Fruit fly (Drosophila melanogaster) whole organism, embryonic: ENCODE data around the gene Nse1.
A peak's percentile ranks its signal among the peaks of the same experiment; 100 is the strongest.

ENCODE experiments used
- Aef1 ChIP-seq: fragments of 200-800 bp; sonication (Bioruptor generic); IDR thresholded peaks from 3 replicates; pipeline ENCODE4 v1.3.6; 2022; ENCODE audit warnings: missing biosample characterization, missing genetic modification characterization
- Asciz ChIP-seq: fragments of 200-800 bp; sonication (Bioruptor generic); optimal IDR thresholded peaks from 2 replicates; lab custom pipeline; 2017; ENCODE audit warnings: missing biosample characterization, mild to moderate bottlenecking, missing genetic modification characterization, missing genetic modification reagents
- Atf-2 ChIP-seq: fragments of 200-800 bp; sonication (Bioruptor generic); optimal IDR thresholded peaks from 2 replicates; lab custom pipeline; 2016; ENCODE audit warnings: missing biosample characterization, missing genetic modification characterization
- Atf6 ChIP-seq: fragments of 200-800 bp; sonication (Bioruptor generic); IDR thresholded peaks from 2 replicates; pipeline ENCODE4 v1.3.6; 2022; ENCODE audit warnings: missing biosample characterization, missing genetic modification characterization
- BEAF-32 ChIP-seq: fragments of 200-800 bp; sonication (Bioruptor generic); optimal IDR thresholded peaks from 3 replicates; lab custom pipeline; 2017; ENCODE audit warnings: missing biosample characterization, missing genetic modification characterization, mild to moderate bottlenecking, moderate library complexity, missing genetic modification reagents
- C15 ChIP-seq: fragments of 200-800 bp; sonication (Bioruptor generic); IDR thresholded peaks from 3 replicates; pipeline ENCODE4 v1.3.6; 2022; ENCODE audit warnings: missing biosample characterization, missing genetic modification characterization
- CG10543 ChIP-seq: fragments of 200-800 bp; sonication (Bioruptor generic); optimal IDR thresholded peaks from 3 replicates; lab custom pipeline; 2017; ENCODE audit warnings: missing biosample characterization, mild to moderate bottlenecking, missing genetic modification characterization, moderate library complexity
- CG10565 ChIP-seq: fragments of 200-800 bp; sonication (Bioruptor generic); optimal IDR thresholded peaks from 3 replicates; lab custom pipeline; 2016; ENCODE audit warnings: missing biosample characterization, mild to moderate bottlenecking, missing genetic modification characterization
- CG11723 ChIP-seq: fragments of 200-800 bp; sonication (Bioruptor generic); optimal IDR thresholded peaks from 2 replicates; lab custom pipeline; 2017; ENCODE audit warnings: missing biosample characterization, mild to moderate bottlenecking, missing genetic modification characterization
- CG13287 ChIP-seq: fragments of 200-800 bp; sonication (Bioruptor generic); IDR thresholded peaks from 2 replicates; pipeline ENCODE4 v1.3.6; 2022; ENCODE audit warnings: missing biosample characterization, missing genetic modification characterization; ENCODE audit not compliant: partially characterized antibody
- CG13894 ChIP-seq: fragments of 200-800 bp; sonication (Bioruptor generic); optimal IDR thresholded peaks from 3 replicates; lab custom pipeline; 2018; ENCODE audit warnings: missing biosample characterization, mild to moderate bottlenecking, missing genetic modification characterization, moderate library complexity
- CG14710 ChIP-seq: fragments of 200-800 bp; sonication (Bioruptor generic); optimal IDR thresholded peaks from 3 replicates; lab custom pipeline; 2019; ENCODE audit warnings: missing biosample characterization, mild to moderate bottlenecking, missing genetic modification characterization, moderate library complexity
- CG15011 ChIP-seq: fragments of 200-800 bp; sonication (Bioruptor generic); optimal IDR thresholded peaks from 3 replicates; lab custom pipeline; 2018; ENCODE audit warnings: missing biosample characterization, mild to moderate bottlenecking, missing genetic modification characterization
- CG15696 ChIP-seq: fragments of 200-800 bp; sonication (Bioruptor generic); optimal IDR thresholded peaks from 2 replicates; lab custom pipeline; 2019; ENCODE audit warnings: missing biosample characterization, mild to moderate bottlenecking, missing genetic modification characterization, moderate library complexity
- CG17361 ChIP-seq: fragments of 200-800 bp; sonication (Bioruptor generic); IDR thresholded peaks from 3 replicates; pipeline ENCODE4 v1.3.6; 2022; ENCODE audit warnings: missing biosample characterization, missing genetic modification characterization
- CG1792 ChIP-seq: fragments of 200-800 bp; sonication (Bioruptor generic); optimal IDR thresholded peaks from 2 replicates; lab custom pipeline; 2016; ENCODE audit warnings: missing biosample characterization, missing genetic modification characterization
- CG18011 ChIP-seq: fragments of 200-800 bp; sonication (Bioruptor generic); optimal IDR thresholded peaks from 2 replicates; lab custom pipeline; 2017; ENCODE audit warnings: missing biosample characterization, missing genetic modification characterization, mild to moderate bottlenecking, moderate library complexity, missing genotype
- CG1832 ChIP-seq: fragments of 200-800 bp; sonication (Bioruptor generic); optimal IDR thresholded peaks from 2 replicates; lab custom pipeline; 2017; ENCODE audit warnings: missing biosample characterization, mild to moderate bottlenecking, missing genetic modification characterization, inconsistent platforms
- CG2199 ChIP-seq: fragments of 200-800 bp; sonication (Bioruptor generic); IDR thresholded peaks from 3 replicates; pipeline ENCODE4 v1.3.6; 2022; ENCODE audit warnings: missing biosample characterization, missing genetic modification characterization
- CG3847 ChIP-seq: fragments of 200-800 bp; sonication (Bioruptor generic); IDR thresholded peaks from 2 replicates; pipeline ENCODE4 v1.3.6; 2022; ENCODE audit warnings: missing biosample characterization, missing genetic modification characterization
- CG4617 ChIP-seq: fragments of 200-800 bp; sonication (Bioruptor generic); optimal IDR thresholded peaks from 3 replicates; lab custom pipeline; 2016; ENCODE audit warnings: missing biosample characterization, missing genetic modification characterization, borderline replicate concordance
- CG7372 ChIP-seq: fragments of 200-800 bp; sonication (Bioruptor generic); IDR thresholded peaks from 2 replicates; pipeline ENCODE4 v1.3.6; 2022; ENCODE audit warnings: missing biosample characterization, missing genetic modification characterization
- CkIIα-i1 ChIP-seq: fragments of 200-800 bp; sonication (Bioruptor generic); IDR thresholded peaks from 2 replicates; pipeline ENCODE4 v1.3.6; 2022; ENCODE audit warnings: missing biosample characterization, missing genetic modification characterization
- D ChIP-seq, 2 experiments: fragments of 200-800 bp in 1 of 2; fragments of >200 bp in 1 of 2; sonication (Bioruptor generic) in 1 of 2; optimal IDR thresholded peaks; 2 replicates in 1 of 2; 3 replicates in 1 of 2; lab custom pipeline; 2017; ENCODE audit warnings: mild to moderate bottlenecking in 1 of 2, missing biosample characterization in 1 of 2, missing genetic modification characterization in 1 of 2, missing genetic modification reagents in 1 of 2
- Dp ChIP-seq: fragments of 200-800 bp; sonication (Bioruptor generic); optimal IDR thresholded peaks from 2 replicates; lab custom pipeline; 2018; ENCODE audit warnings: missing biosample characterization, mild to moderate bottlenecking, missing genetic modification characterization, moderate library complexity
- ERR ChIP-seq: fragments of 200-800 bp; sonication (Bioruptor generic); optimal IDR thresholded peaks from 2 replicates; lab custom pipeline; 2016; ENCODE audit warnings: missing biosample characterization, missing genetic modification characterization
- HLH54F ChIP-seq: fragments of 200-800 bp; sonication (Bioruptor generic); optimal IDR thresholded peaks from 3 replicates; lab custom pipeline; 2016; ENCODE audit warnings: missing biosample characterization, missing genetic modification characterization
- HmgZ ChIP-seq: fragments of 200-800 bp; sonication (Bioruptor generic); optimal IDR thresholded peaks from 2 replicates; lab custom pipeline; 2018; ENCODE audit warnings: missing biosample characterization, mild to moderate bottlenecking, missing genetic modification characterization
- Hr3 ChIP-seq: fragments of 200-800 bp; sonication (Bioruptor generic); optimal IDR thresholded peaks from 3 replicates; lab custom pipeline; 2016; ENCODE audit warnings: missing biosample characterization, missing genetic modification characterization
- Hsf ChIP-seq: fragments of 200-800 bp; sonication (Bioruptor generic); optimal IDR thresholded peaks from 3 replicates; lab custom pipeline; 2016; ENCODE audit warnings: missing biosample characterization, missing genetic modification characterization
- Max ChIP-seq: fragments of 200-800 bp; sonication (Bioruptor generic); optimal IDR thresholded peaks from 2 replicates; lab custom pipeline; 2016; ENCODE audit warnings: missing biosample characterization, mild to moderate bottlenecking, missing genetic modification characterization
- Ssrp ChIP-seq: fragments of 200-800 bp; sonication (Bioruptor generic); optimal IDR thresholded peaks from 2 replicates; lab custom pipeline; 2018; ENCODE audit warnings: missing biosample characterization, mild to moderate bottlenecking, missing genetic modification characterization, moderate library complexity
- Stat92E ChIP-seq, 3 experiments: fragments of >200 bp in 2 of 3; fragments of 200-800 bp in 1 of 3; sonication (Bioruptor generic) in 1 of 3; optimal IDR thresholded peaks; 2 replicates each; lab custom pipeline; 2017 to 2019; ENCODE audit warnings: missing biosample characterization in 3 of 3, missing genetic modification characterization in 3 of 3, mild to moderate bottlenecking in 1 of 3, moderate library complexity in 1 of 3
- Xbp1 ChIP-seq: fragments of 200-800 bp; sonication (Bioruptor generic); optimal IDR thresholded peaks from 3 replicates; lab custom pipeline; 2016; ENCODE audit warnings: missing biosample characterization, mild to moderate bottlenecking, missing genetic modification characterization
- emc ChIP-seq: fragments of 200-800 bp; sonication (Bioruptor generic); optimal IDR thresholded peaks from 2 replicates; lab custom pipeline; 2016; ENCODE audit warnings: missing biosample characterization, missing genetic modification characterization
- eyg ChIP-seq: fragments of 200-800 bp; sonication (Bioruptor generic); optimal IDR thresholded peaks from 3 replicates; lab custom pipeline; 2016; ENCODE audit warnings: missing biosample characterization, missing genetic modification characterization
- fd96Cb ChIP-seq: fragments of 200-800 bp; sonication (Bioruptor generic); optimal IDR thresholded peaks from 2 replicates; lab custom pipeline; 2018; ENCODE audit warnings: missing biosample characterization, mild to moderate bottlenecking, missing genetic modification characterization, moderate library complexity
- grn ChIP-seq: fragments of 200-800 bp; sonication (Bioruptor generic); optimal IDR thresholded peaks from 3 replicates; lab custom pipeline; 2017; ENCODE audit warnings: missing biosample characterization, missing genetic modification characterization
- gsb-n ChIP-seq: fragments of 200-800 bp; sonication (Bioruptor generic); optimal IDR thresholded peaks from 3 replicates; lab custom pipeline; 2018; ENCODE audit warnings: missing biosample characterization, mild to moderate bottlenecking, missing genetic modification characterization
- oc ChIP-seq: fragments of 200-800 bp; sonication (Bioruptor generic); optimal IDR thresholded peaks from 2 replicates; lab custom pipeline; 2018; ENCODE audit warnings: missing biosample characterization, mild to moderate bottlenecking, missing genetic modification characterization, moderate library complexity
- otp ChIP-seq: fragments of 200-800 bp; sonication (Bioruptor generic); IDR thresholded peaks from 3 replicates; pipeline ENCODE4, ENCODE4 v1.3.6; 2022; ENCODE audit warnings: missing biosample characterization, missing genetic modification characterization
- p53 ChIP-seq: fragments of 200-800 bp; sonication (Bioruptor generic); optimal IDR thresholded peaks from 2 replicates; lab custom pipeline; 2016; ENCODE audit warnings: missing biosample characterization, missing genetic modification characterization
- phol ChIP-seq: fragments of 200-800 bp; sonication (Bioruptor generic); optimal IDR thresholded peaks from 3 replicates; lab custom pipeline; 2018; ENCODE audit warnings: missing biosample characterization, mild to moderate bottlenecking, missing genetic modification characterization, moderate library complexity
- rib ChIP-seq: fragments of 200-800 bp; sonication (Bioruptor generic); IDR thresholded peaks from 2 replicates; pipeline ENCODE4 v1.3.6; 2022; ENCODE audit warnings: missing biosample characterization, missing genetic modification characterization
- sc ChIP-seq, 3 experiments: fragments of >200 bp in 2 of 3; fragments of 200-800 bp in 1 of 3; sonication (Bioruptor generic) in 1 of 3; optimal IDR thresholded peaks; 2 replicates in 2 of 3; 3 replicates in 1 of 3; lab custom pipeline; 2017; ENCODE audit warnings: mild to moderate bottlenecking in 1 of 3, missing biosample characterization in 1 of 3, missing genetic modification characterization in 1 of 3, missing genetic modification reagents in 1 of 3
- twi ChIP-seq: fragments of 200-800 bp; optimal IDR thresholded peaks from 2 replicates; lab custom pipeline; 2019; ENCODE audit warnings: missing biosample characterization, mild to moderate bottlenecking, missing genetic modification characterization, moderate library complexity
- vnd ChIP-seq: fragments of 200-800 bp; sonication (Bioruptor generic); IDR thresholded peaks from 3 replicates; pipeline ENCODE4 v1.3.6; 2022; ENCODE audit warnings: missing biosample characterization, missing genetic modification characterization; ENCODE audit not compliant: partially characterized antibody
- yki ChIP-seq: fragments of >200 bp; optimal IDR thresholded peaks from 3 replicates; lab custom pipeline; 2018

The Nse1 gene

DNA sequence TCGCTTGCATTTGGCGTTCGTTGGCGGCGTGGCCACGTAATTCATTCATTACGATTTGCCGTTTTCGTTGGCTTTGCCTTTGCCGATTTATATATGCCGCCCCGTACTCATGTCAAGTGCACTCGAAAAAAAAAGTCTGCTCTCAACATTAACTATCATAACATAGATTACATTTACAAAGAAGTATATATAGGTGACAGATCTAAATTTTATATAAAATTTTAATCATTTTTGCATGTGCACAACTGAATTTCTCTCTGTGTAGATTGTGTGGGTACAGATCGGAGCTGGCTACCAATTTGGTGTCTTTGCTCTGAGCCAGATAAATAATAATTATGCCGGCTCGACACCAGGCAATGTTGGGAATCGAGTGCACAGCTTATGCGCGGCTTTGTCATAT lies 21.0 kb upstream of the Nse1 start (continued):
- TF ChIP-seq CG13894 (tag; lab: Kevin White, UChicago) (no peak), twi (no peak), Hr3 (peak; percentile 29), Aef1 (GFP tag; lab: Robert Waterston, UW) (peak; percentile 54; the same call in 2 of the 3 replicates), sc (optimal IDR thresholded peaks at IDR 0.05; lab: Kevin White, UChicago) (no peak), sc (GFP tag; optimal IDR thresholded peaks at IDR 0.05; lab: Kevin White, UChicago) (no peak)

DNA sequence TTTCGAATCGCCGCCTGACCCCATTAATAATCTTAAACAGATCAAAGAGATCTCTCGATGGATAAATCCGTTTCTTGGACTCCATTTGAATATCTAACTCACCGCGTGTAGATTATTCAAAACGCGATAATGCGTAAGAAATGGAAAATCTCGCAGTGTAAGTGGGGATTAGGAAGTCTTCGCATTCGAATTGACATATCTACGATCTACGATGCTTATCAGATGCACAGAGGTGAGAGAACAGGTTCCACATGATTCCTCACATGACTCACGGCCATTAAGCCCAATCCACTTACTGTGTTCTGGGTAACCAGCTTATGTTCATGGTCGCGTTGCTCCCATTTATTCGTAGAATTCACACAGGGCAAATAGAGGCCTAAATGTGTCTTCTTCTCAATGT lies 18.8 kb upstream of the Nse1 start:
- TF ChIP-seq CG2199 (GFP tag; lab: Robert Waterston, UW): no peak
- no peak for TF ChIP-seq CG4617 (GFP tag; lab: Kevin White, UChicago)
- no peak for TF ChIP-seq CG13287
- TF ChIP-seq otp (GFP tag; lab: Robert Waterston, UW): no peak
- TF ChIP-seq phol: no peak
- TF ChIP-seq Stat92E (GFP tag; optimal IDR thresholded peaks at IDR 0.05; lab: Kevin White, UChicago): peak in 1 of 3 experiments; percentile 79
- no peak for TF ChIP-seq CG10565 (GFP tag; lab: Kevin White, UChicago)
- TF ChIP-seq yki (lab: Kevin White, UChicago): no peak
- TF ChIP-seq grn (GFP tag; lab: Kevin White, UChicago): peak; percentile 94
- peak; percentile 43 for TF ChIP-seq oc (tag; lab: Kevin White, UChicago)
- TF ChIP-seq CG1792 (GFP tag; lab: Kevin White, UChicago): no peak
- no peak for TF ChIP-seq Dp (GFP tag; lab: Kevin White, UChicago)
- no peak for TF ChIP-seq rib (GFP tag; lab: Robert Waterston, UW)
- no peak for TF ChIP-seq CG18011 (GFP tag; lab: Kevin White, UChicago)
- no peak for TF ChIP-seq Hsf (GFP tag; lab: Kevin White, UChicago)
- TF ChIP-seq BEAF-32 (GFP tag; lab: Kevin White, UChicago): no peak
- TF ChIP-seq C15: no peak
- no peak for TF ChIP-seq gsb-n
- no peak for TF ChIP-seq CG3847
- no peak for TF ChIP-seq p53 (GFP tag; lab: Kevin White, UChicago)

DNA sequence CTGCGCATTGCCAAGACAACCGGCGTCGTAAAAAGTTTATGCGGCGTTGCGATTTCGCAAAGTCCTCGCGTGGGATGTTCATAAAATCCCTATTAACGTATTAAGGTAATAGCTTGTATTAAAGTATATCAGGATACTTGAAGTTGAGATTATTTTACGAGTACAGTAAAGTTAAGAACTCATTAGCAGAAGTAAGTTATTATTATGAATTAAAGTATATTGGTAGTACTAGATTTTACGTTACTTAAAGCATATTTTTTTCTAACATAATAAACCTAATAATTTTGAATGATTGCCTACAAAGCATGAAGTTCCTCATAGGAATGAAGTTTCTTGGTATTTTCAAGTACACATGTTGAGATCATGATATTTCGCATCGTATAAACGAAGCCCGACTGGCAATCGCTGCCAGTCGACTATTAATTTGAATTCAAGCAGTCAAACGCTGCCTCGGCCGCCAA lies 16.4 kb upstream of the Nse1 start:
- TF ChIP-seq fd96Cb (tag; lab: Kevin White, UChicago) (peak; percentile 46), rib (GFP tag; lab: Robert Waterston, UW) (no peak), ERR (GFP tag; lab: Kevin White, UChicago) (no peak), HmgZ (tag; lab: Kevin White, UChicago) (peak; percentile 5), CG1832 (GFP tag; lab: Kevin White, UChicago) (no peak), vnd (no peak), Asciz (GFP tag; lab: Kevin White, UChicago) (peak; percentile 23), emc (GFP tag; lab: Kevin White, UChicago) (no peak), D (optimal IDR thresholded peaks at IDR 0.05; lab: Kevin White, UChicago) (no peak), D (GFP tag; optimal IDR thresholded peaks at IDR 0.05; lab: Kevin White, UChicago) (peak; percentile 70), Atf-2 (GFP tag; lab: Kevin White, UChicago) (no peak), HLH54F (GFP tag; lab: Kevin White, UChicago) (no peak), eyg (GFP tag; lab: Kevin White, UChicago) (no peak), Atf6 (peak; percentile 14; the same call in 1 of the 2 replicates), CG11723 (peak; percentile 28), CG14710 (peak; percentile 63), Xbp1 (GFP tag; lab: Kevin White, UChicago) (peak; percentile 23), CG10543 (GFP tag; lab: Kevin White, UChicago) (no peak), Ssrp (peak; percentile 53), CkIIα-i1 (GFP tag; lab: Robert Waterston, UW) (no peak), CG15696 (tag; lab: Kevin White, UChicago) (peak; percentile 26), CG17361 (GFP tag; lab: Robert Waterston, UW) (peak; percentile 83), CG15011 (peak; percentile 19), Max (GFP tag; lab: Kevin White, UChicago) (no peak), CG7372 (GFP tag; lab: Robert Waterston, UW) (no peak)
